Worm (Caenorhabditis elegans) whole organism, L2 larva: ENCODE results near the gene nhr-207.

Experiments used
- C34F6.9 ChIP-seq: fragments of 150-350 bp; optimal IDR thresholded peaks from 2 replicates; lab custom pipeline; 2014; ENCODE audit warnings: missing biosample characterization, missing genetic modification characterization
- F13H6.1 ChIP-seq: sonication (generic microtip); optimal IDR thresholded peaks from 2 replicates; lab custom pipeline; 2016; ENCODE audit warnings: missing genetic modification characterization, missing compliant biosample characterization
- R02D3.7 ChIP-seq: fragments of 150-350 bp; optimal IDR thresholded peaks from 2 replicates; lab custom pipeline; 2014; ENCODE audit warnings: missing biosample characterization, missing genetic modification characterization
- ZK546.5 ChIP-seq: sonication (generic microtip); optimal IDR thresholded peaks from 2 replicates; lab custom pipeline; 2017; ENCODE audit warnings: missing biosample characterization, missing genetic modification characterization
- aly-2 ChIP-seq: fragments of 150-350 bp; optimal IDR thresholded peaks from 2 replicates; lab custom pipeline; 2014; ENCODE audit warnings: missing biosample characterization, missing genetic modification characterization
- ama-1 ChIP-seq: fragments of 150-350 bp; optimal IDR thresholded peaks from 2 replicates; lab custom pipeline; 2018; ENCODE audit warnings: inconsistent platforms
- blmp-1 ChIP-seq: sonication (generic microtip); optimal IDR thresholded peaks from 2 replicates; lab custom pipeline; 2017; ENCODE audit warnings: missing genetic modification characterization, mild to moderate bottlenecking, missing compliant biosample characterization, antibody characterized with exemption, moderate library complexity; ENCODE audit not compliant: insufficient read depth
- ceh-82 ChIP-seq: fragments of 150-350 bp; optimal IDR thresholded peaks from 2 replicates; lab custom pipeline; 2014; ENCODE audit warnings: missing biosample characterization, missing genetic modification characterization
- crh-2 ChIP-seq: sonication (generic microtip); optimal IDR thresholded peaks from 2 replicates; lab custom pipeline; 2017; ENCODE audit warnings: missing biosample characterization, missing genetic modification characterization
- elt-1 ChIP-seq: fragments of 150-350 bp; optimal IDR thresholded peaks from 2 replicates; lab custom pipeline; 2014; ENCODE audit warnings: missing biosample characterization, missing genetic modification characterization
- elt-3 ChIP-seq: sonication (generic microtip); optimal IDR thresholded peaks from 2 replicates; lab custom pipeline; 2017; ENCODE audit warnings: missing biosample characterization, missing genetic modification characterization
- fos-1 ChIP-seq: fragments of 150-350 bp; optimal IDR thresholded peaks from 2 replicates; lab custom pipeline; 2014; ENCODE audit warnings: missing biosample characterization, missing genetic modification characterization
- gmeb-1 ChIP-seq: fragments of 150-350 bp; optimal IDR thresholded peaks from 2 replicates; lab custom pipeline; 2014; ENCODE audit warnings: missing biosample characterization, missing genetic modification characterization
- lin-11 ChIP-seq: fragments of 150-350 bp; sonication (generic microtip); optimal IDR thresholded peaks from 2 replicates; lab custom pipeline; 2014; ENCODE audit warnings: missing biosample characterization, missing genetic modification characterization, inconsistent platforms, mixed read lengths
- lin-13 ChIP-seq: fragments of 150-350 bp; optimal IDR thresholded peaks from 2 replicates; lab custom pipeline; 2014; ENCODE audit warnings: missing biosample characterization, missing genetic modification reagents, missing genetic modification characterization
- lsy-2 ChIP-seq, 2 experiments: fragments of 150-350 bp in 1 of 2; sonication (generic microtip) in 1 of 2; optimal IDR thresholded peaks; 2 replicates each; lab custom pipeline; 2014 to 2017; ENCODE audit warnings: missing biosample characterization in 2 of 2, missing genetic modification characterization in 2 of 2
- mab-5 ChIP-seq: fragments of 150-350 bp; optimal IDR thresholded peaks from 2 replicates; lab custom pipeline; 2014; ENCODE audit warnings: missing biosample characterization, missing genetic modification characterization
- mbf-1 ChIP-seq: sonication (generic microtip); optimal IDR thresholded peaks from 2 replicates; lab custom pipeline; 2017; ENCODE audit warnings: missing biosample characterization, missing genetic modification characterization
- nhr-10 ChIP-seq: sonication (generic microtip); optimal IDR thresholded peaks from 2 replicates; lab custom pipeline; 2017; ENCODE audit warnings: missing biosample characterization, missing genetic modification characterization
- nhr-12 ChIP-seq: fragments of 150-350 bp; optimal IDR thresholded peaks from 2 replicates; lab custom pipeline; 2014; ENCODE audit warnings: missing biosample characterization, missing genetic modification characterization
- nhr-129 ChIP-seq: fragments of 150-350 bp; optimal IDR thresholded peaks from 2 replicates; lab custom pipeline; 2014; ENCODE audit warnings: missing biosample characterization, missing genetic modification characterization
- nhr-23 ChIP-seq: fragments of 150-350 bp; optimal IDR thresholded peaks from 2 replicates; lab custom pipeline; 2014; ENCODE audit warnings: missing biosample characterization, missing genetic modification reagents, missing genetic modification characterization
- nhr-25 ChIP-seq: fragments of 150-350 bp; sonication (generic microtip); optimal IDR thresholded peaks from 3 replicates; lab custom pipeline; 2014; ENCODE audit warnings: missing biosample characterization, missing genetic modification characterization
- nhr-6 ChIP-seq: fragments of 150-350 bp; optimal IDR thresholded peaks from 2 replicates; lab custom pipeline; 2014; ENCODE audit warnings: missing biosample characterization, missing genetic modification characterization
- nhr-77 ChIP-seq: fragments of 150-350 bp; optimal IDR thresholded peaks from 2 replicates; lab custom pipeline; 2014; ENCODE audit warnings: missing biosample characterization, missing genetic modification characterization
- peb-1 ChIP-seq: fragments of 150-350 bp; optimal IDR thresholded peaks from 2 replicates; lab custom pipeline; 2014; ENCODE audit warnings: missing biosample characterization, missing genetic modification characterization
- skn-1 ChIP-seq: sonication (generic microtip); optimal IDR thresholded peaks from 2 replicates; lab custom pipeline; 2017; ENCODE audit warnings: missing biosample characterization, missing genetic modification characterization
- sma-3 ChIP-seq: sonication (generic microtip); optimal IDR thresholded peaks from 2 replicates; lab custom pipeline; 2016; ENCODE audit warnings: missing genetic modification reagents, missing genetic modification characterization, missing compliant biosample characterization
- sma-9 ChIP-seq, 2 experiments: fragments of 150-350 bp in 1 of 2; sonication (generic microtip) in 1 of 2; optimal IDR thresholded peaks; 2 replicates each; lab custom pipeline; 2014 to 2016; ENCODE audit warnings: missing genetic modification characterization in 2 of 2, mild to moderate bottlenecking in 1 of 2, missing biosample characterization in 1 of 2, missing compliant biosample characterization in 1 of 2, missing genetic modification reagents in 1 of 2, moderate library complexity in 1 of 2
- unc-39 ChIP-seq: fragments of 150-350 bp; optimal IDR thresholded peaks from 2 replicates; lab custom pipeline; 2014; ENCODE audit warnings: missing biosample characterization, missing genetic modification characterization
- unc-55 ChIP-seq: fragments of 150-350 bp; sonication (generic microtip); optimal IDR thresholded peaks from 3 replicates; lab custom pipeline; 2014; ENCODE audit warnings: missing biosample characterization, missing genetic modification reagents, missing genetic modification characterization
- unc-62 ChIP-seq: fragments of 150-350 bp; optimal IDR thresholded peaks from 2 replicates; lab custom pipeline; 2014; ENCODE audit warnings: missing biosample characterization, missing genetic modification reagents, missing genetic modification characterization
- ztf-4 ChIP-seq: fragments of 150-350 bp; optimal IDR thresholded peaks from 2 replicates; lab custom pipeline; 2014; ENCODE audit warnings: missing biosample characterization, missing genetic modification characterization

nhr-207 gene

DNA sequence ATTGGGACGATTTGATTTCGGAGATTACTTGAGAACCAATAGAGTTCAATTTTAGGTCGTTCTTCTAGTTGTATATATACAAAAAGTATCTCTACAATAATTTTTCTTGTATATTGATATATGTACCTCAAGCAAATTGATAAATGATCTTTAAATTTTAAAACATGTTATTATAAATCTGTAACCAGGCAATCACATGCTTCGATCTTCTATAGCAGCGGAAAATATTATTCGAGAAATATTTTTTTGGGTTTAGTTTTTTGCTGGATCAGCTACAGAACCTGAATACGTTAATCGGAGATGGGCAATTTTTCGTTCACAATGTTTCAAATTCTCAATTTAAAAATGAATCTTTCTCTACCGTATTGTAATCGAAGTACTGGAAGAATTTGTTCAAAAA, 7.2 kb upstream of the nhr-207 start, which contains the start of gene R07B7.12:
TSS of gene R07B7.12 (plus strand) at position 301 of the 400 bp plus-strand sequence.
- TF ChIP-seq unc-39 (tag; lab: Kevin White, UChicago) (no peak), ama-1 (lab: Kevin White, UChicago) (no peak), lin-13 (no peak)

DNA sequence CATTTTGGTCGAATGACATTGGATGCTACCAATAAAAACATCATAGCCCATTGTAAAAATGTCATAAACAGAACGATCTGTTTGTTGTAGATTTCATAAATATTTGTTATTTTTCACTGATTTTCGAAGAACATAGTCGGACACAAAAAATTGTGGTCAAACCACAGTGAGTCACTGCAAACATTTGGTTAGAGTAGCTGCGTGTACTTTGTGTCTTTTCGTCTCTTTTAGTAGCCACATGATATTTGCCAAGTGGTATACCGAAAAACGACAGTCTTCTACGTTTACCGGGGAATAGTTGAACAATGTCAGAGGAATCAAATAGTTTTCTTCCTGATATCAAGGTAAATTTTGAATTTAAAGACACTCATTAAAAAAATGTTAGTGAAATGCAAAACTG, 4.2 kb upstream of the nhr-207 start, which contains the start of gene nhr-206:
TSS of gene nhr-206 (plus strand) at position 248 of the 400 bp plus-strand sequence.
- TF ChIP-seq sma-9 (GFP tag; optimal IDR thresholded peaks at IDR 0.05; lab: Kevin White, UChicago) (peak; percentile 56), sma-9 (tag; optimal IDR thresholded peaks at IDR 0.05; lab: Kevin White, UChicago) (no peak), ZK546.5 (no peak), nhr-25 (tag; lab: Kevin White, UChicago) (peak; percentile 12), sma-3 (peak; percentile 21), blmp-1 (tag; lab: Kevin White, UChicago) (no peak), nhr-129 (tag; lab: Kevin White, UChicago) (peak; percentile 71), nhr-12 (tag; lab: Kevin White, UChicago) (no peak), unc-39 (tag; lab: Kevin White, UChicago) (no peak), lsy-2 (tag; optimal IDR thresholded peaks at IDR 0.05; lab: Kevin White, UChicago) (no peak), fos-1 (tag; lab: Kevin White, UChicago) (peak; percentile 85), F13H6.1 (tag; lab: Kevin White, UChicago) (peak; percentile 7), crh-2 (peak; percentile 67), ama-1 (lab: Kevin White, UChicago) (no peak)

DNA sequence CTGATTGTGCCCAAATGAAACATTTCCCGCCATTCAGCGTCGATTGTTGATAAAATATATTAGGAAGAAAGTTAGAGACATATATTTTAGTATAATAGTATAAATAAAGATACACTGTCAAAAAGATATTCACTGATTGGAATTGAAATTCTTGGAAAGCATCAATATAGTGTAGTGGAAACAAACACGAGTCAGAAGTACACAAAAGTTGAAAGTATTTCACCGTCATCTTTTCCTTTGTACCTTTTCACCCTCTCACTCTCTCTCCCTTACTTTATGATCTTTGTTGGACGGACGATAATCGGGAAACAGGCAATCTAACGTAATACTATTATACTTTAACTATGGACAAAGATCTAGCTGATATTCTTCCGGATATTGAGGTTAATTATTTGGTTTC, 1.9 kb upstream of the nhr-207 start, which contains the start of gene nhr-208:
TSS of gene nhr-208 (plus strand) at position 288 of the 400 bp plus-strand sequence.
- TF ChIP-seq sma-9 (GFP tag; optimal IDR thresholded peaks at IDR 0.05; lab: Kevin White, UChicago) (peak; percentile 11), sma-9 (tag; optimal IDR thresholded peaks at IDR 0.05; lab: Kevin White, UChicago) (no peak), fos-1 (tag; lab: Kevin White, UChicago) (peak; percentile 11), unc-55 (GFP tag; lab: Kevin White, UChicago) (no peak)

DNA sequence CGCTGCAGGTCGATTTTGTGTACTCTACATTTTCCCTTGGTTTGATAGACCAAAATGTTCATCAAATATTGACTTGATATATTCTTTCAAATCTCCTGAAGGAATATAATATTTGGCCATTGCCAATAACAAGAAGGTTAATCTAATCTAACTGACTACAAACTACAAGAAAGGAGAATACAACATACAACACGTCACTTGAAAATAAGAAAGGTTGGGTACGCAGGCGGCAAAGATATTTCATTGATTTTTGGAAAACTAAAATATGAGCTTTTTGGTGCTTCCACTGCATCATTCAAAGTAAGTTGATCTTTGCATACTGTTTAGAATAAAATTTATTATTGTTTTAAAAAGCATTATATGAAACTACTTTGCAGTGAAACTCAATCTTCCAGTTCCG, 2.2 kb downstream of the nhr-207 start, which contains the start of gene nhr-209:
TSS of gene nhr-209 (plus strand) at position 27 of the 400 bp plus-strand sequence.
- TF ChIP-seq ztf-4: no peak
- TF ChIP-seq F13H6.1 (tag; lab: Kevin White, UChicago): no peak
- no peak for TF ChIP-seq C34F6.9 (tag; lab: Kevin White, UChicago)
- no peak for TF ChIP-seq nhr-10 (tag; lab: Kevin White, UChicago)
- TF ChIP-seq nhr-6 (tag; lab: Kevin White, UChicago): no peak
- TF ChIP-seq mab-5 (tag; lab: Kevin White, UChicago): no peak

DNA sequence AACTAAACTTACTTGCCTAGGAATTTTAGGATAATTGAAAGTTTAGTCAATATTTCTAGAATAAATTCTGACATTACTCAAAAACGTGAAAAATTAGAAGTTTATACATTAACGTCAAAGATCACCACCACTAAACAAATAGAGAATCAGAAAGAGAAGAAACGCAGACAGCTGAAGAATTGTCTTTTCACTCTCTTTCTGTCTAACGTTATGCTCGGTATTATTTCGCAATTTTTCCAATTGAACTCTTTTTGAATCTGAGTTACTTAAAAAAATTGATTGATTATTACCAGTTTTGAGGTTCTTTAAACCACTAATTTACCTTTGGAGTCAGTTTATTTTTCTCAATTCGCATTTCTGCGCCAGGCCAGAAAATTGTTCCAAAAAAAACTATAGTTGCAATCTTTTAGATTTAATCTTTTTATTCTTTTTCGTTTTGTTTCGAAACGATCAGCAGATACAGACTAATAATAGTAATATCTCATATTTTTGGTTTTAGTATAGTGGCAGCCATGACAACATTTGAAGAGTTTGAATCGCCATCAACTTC, 4.9 kb downstream of the nhr-207 start, which contains the start of gene nhr-154:
TSS of gene nhr-154 (plus strand) at position 500 of the 550 bp plus-strand sequence.
- TF ChIP-seq ceh-82: no peak
- TF ChIP-seq ztf-4: no peak
- peak; percentile 23 for TF ChIP-seq fos-1 (tag; lab: Kevin White, UChicago)
- peak; percentile 45 for TF ChIP-seq skn-1
- TF ChIP-seq mab-5 (tag; lab: Kevin White, UChicago): no peak
- TF ChIP-seq C34F6.9 (tag; lab: Kevin White, UChicago): peak; percentile 65
- TF ChIP-seq gmeb-1 (tag; lab: Kevin White, UChicago): no peak
- no peak for TF ChIP-seq lin-11
- TF ChIP-seq unc-62 (GFP tag; lab: Kevin White, UChicago): no peak
- peak in 1 of 2 experiments; percentile 50 for TF ChIP-seq lsy-2 (tag; optimal IDR thresholded peaks at IDR 0.05; lab: Kevin White, UChicago)
- TF ChIP-seq sma-9 (GFP tag; optimal IDR thresholded peaks at IDR 0.05; lab: Kevin White, UChicago): peak; percentile 72
- no peak for TF ChIP-seq sma-9 (tag; optimal IDR thresholded peaks at IDR 0.05; lab: Kevin White, UChicago)
- no peak for TF ChIP-seq peb-1 (tag; lab: Kevin White, UChicago)
- no peak for TF ChIP-seq nhr-23 (tag; lab: Kevin White, UChicago)
- TF ChIP-seq crh-2: peak; percentile 42
- TF ChIP-seq mbf-1 (tag; lab: Kevin White, UChicago): no peak
- TF ChIP-seq aly-2 (tag; lab: Kevin White, UChicago): no peak
- TF ChIP-seq elt-3 (tag; lab: Kevin White, UChicago): no peak
- peak; percentile 25 for TF ChIP-seq nhr-129 (tag; lab: Kevin White, UChicago)
- no peak for TF ChIP-seq sma-3
- no peak for TF ChIP-seq nhr-77
- peak; percentile 74 for TF ChIP-seq unc-55 (GFP tag; lab: Kevin White, UChicago)
- TF ChIP-seq elt-1 (tag; lab: Kevin White, UChicago): no peak
- no peak for TF ChIP-seq R02D3.7 (tag; lab: Kevin White, UChicago)
- no peak for TF ChIP-seq nhr-12 (tag; lab: Kevin White, UChicago)
- peak; percentile 22 for TF ChIP-seq nhr-25 (tag; lab: Kevin White, UChicago)
